Worm (Caenorhabditis elegans): Measurements from ENCODE around the gene C49F8.1.

The C49F8.1 gene

DNA sequence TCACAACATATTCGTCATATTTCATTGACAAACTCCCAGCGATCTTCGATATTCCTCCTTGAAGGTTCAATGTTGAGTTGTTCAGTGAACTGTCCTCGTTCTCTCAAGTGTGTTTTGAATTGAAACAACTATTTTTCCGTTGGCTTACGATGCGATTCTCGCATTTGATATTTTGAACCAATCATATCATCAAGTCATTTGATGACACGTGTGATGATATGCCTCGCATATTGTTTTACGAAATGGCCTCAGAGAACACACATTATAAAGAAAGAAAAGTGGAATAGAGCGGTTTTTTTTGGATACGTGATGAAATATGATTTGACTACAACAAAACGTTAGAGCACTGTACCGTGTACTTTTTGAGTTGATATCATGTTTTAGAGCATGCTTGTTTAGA, 16.4 kb downstream of the C49F8.1 start (continued):
- TF ChIP-seq lin-13 (GFP tag; optimal IDR thresholded peaks at IDR 0.05) = no peak

DNA sequence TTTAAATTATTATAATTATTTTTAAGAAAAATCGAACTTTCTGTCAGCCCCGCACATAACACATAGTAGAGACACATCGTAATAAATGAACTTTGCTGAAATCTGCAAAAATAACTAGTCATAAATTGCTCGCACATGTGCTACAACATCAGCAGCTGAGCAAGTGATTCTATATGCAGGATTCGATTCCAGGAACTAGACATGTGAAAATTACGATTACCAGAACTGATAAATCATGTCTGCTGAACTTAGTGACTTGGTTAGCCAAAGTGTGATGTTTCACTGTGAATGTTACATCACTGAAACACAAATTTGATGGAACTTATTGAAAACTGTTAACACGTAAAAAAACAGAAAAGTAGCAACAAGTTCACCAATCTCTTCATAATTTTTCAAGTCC, 17.5 kb downstream of the C49F8.1 start:
- TF ChIP-seq mxl-3 (GFP tag; optimal IDR thresholded peaks at IDR 0.05) (peak; percentile 71), D1046.2 (GFP tag; IDR thresholded peaks at IDR 0.05) (no peak), mxl-2 (GFP tag; conservative IDR thresholded peaks at IDR 0.05) (no peak), dmd-8 (GFP tag; IDR thresholded peaks at IDR 0.05) (no peak), ZK337.2 (GFP tag; IDR thresholded peaks at IDR 0.05) (no peak)

DNA sequence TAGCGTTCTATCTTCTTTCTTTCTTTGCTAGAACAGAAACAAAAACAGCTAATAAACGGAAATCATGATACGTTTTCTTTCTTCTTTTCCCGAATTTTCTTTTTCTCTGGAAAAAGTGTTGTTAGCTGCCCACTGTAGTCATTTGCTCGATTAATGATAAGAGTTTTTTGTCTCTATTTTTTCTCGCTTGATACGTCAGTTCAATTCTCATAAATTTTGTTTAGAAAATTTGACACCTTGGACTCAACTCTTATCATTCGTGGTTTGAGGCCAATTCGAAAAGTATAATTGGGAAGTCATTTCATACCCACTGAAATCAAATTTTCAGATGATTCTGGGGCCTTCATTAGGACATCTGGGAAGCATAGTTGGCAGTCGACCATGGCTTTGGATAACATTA, 22.9 kb downstream of the C49F8.1 start:
- TF ChIP-seq Y105C5A.15 (GFP tag; IDR thresholded peaks at IDR 0.05) = no peak
- no peak for TF ChIP-seq daf-16 (GFP tag; optimal IDR thresholded peaks at IDR 0.05)
- peak; percentile 65 for TF ChIP-seq daf-16 (tag; optimal IDR thresholded peaks at IDR 0.05)
- peak in 1 of 2 experiments; percentile 23 for TF ChIP-seq unc-62 (GFP tag; optimal IDR thresholded peaks at IDR 0.05 in 1 of 2)
- TF ChIP-seq unc-62 (tag; optimal IDR thresholded peaks at IDR 0.05) = no peak
- TF ChIP-seq aha-1 (tag) = peak; percentile 51
- TF ChIP-seq hlh-11 (tag; optimal IDR thresholded peaks at IDR 0.05) = peak; percentile 62
- peak; percentile 62 for TF ChIP-seq dmd-6 (GFP tag; IDR thresholded peaks at IDR 0.05)
- peak; percentile 58 for TF ChIP-seq pqm-1 (tag; optimal IDR thresholded peaks at IDR 0.05)
- TF ChIP-seq pha-4 (GFP tag; IDR thresholded peaks at IDR 0.05) = no peak
- no peak for TF ChIP-seq pha-4 (tag; optimal IDR thresholded peaks at IDR 0.05)
- no peak for TF ChIP-seq zfp-2 (tag; optimal IDR thresholded peaks at IDR 0.05)
- TF ChIP-seq vab-7 (GFP tag; IDR thresholded peaks at IDR 0.05) = no peak
- peak; percentile 20 for TF ChIP-seq dve-1 (tag; optimal IDR thresholded peaks at IDR 0.05; ENCODE audit: insufficient read depth)
- peak; percentile 54 for TF ChIP-seq nhr-28 (tag; optimal IDR thresholded peaks at IDR 0.05)

DNA sequence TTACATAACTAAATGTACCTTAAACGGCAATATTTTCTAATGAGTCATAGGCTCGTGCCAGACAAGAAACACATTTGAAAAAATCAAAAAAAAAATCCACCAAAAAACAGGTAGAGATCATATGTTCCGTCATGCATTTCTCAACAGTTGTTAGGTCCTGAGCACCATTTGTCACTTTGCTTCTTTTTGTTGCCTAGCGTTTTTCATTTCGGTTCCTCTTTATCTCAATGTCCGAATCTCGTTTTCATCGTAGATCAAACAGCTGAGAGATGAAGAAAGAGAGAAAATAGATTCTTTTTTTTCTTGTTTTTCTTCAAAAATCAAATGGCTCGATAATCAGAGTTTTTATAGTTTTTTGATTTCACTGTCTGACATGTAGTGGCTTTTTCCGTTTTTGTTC, 23.8 kb downstream of the C49F8.1 start:
- TF ChIP-seq nhr-111 (GFP tag; optimal IDR thresholded peaks at IDR 0.05) (no peak), arid-1 (GFP tag; conservative IDR thresholded peaks at IDR 0.05) (no peak), hlh-11 (tag; optimal IDR thresholded peaks at IDR 0.05) (peak; percentile 67), snpc-4 (tag; optimal IDR thresholded peaks at IDR 0.05) (no peak), dve-1 (tag; optimal IDR thresholded peaks at IDR 0.05; ENCODE audit: insufficient read depth) (no peak), nhr-11 (tag; optimal IDR thresholded peaks at IDR 0.05) (peak; percentile 25), Y48G9A.11 (GFP tag; IDR thresholded peaks at IDR 0.05) (no peak), unc-62 (GFP tag; optimal IDR thresholded peaks at IDR 0.05 in 1 of 2) (peak in 1 of 2 experiments; percentile 85), unc-62 (tag; optimal IDR thresholded peaks at IDR 0.05) (no peak), rbr-2 (tag; optimal IDR thresholded peaks at IDR 0.05) (no peak), nhr-77 (tag; optimal IDR thresholded peaks at IDR 0.05) (no peak), daf-16 (GFP tag; optimal IDR thresholded peaks at IDR 0.05) (peak in 1 of 2 experiments; percentile 81), daf-16 (tag; optimal IDR thresholded peaks at IDR 0.05) (no peak), nhr-6 (tag; optimal IDR thresholded peaks at IDR 0.05) (no peak), hlh-30 (tag; optimal IDR thresholded peaks at IDR 0.05; ENCODE audit: insufficient read depth) (peak; percentile 46), egl-43 (GFP tag; IDR thresholded peaks at IDR 0.05) (no peak), dmd-8 (GFP tag; IDR thresholded peaks at IDR 0.05) (no peak), daf-8 (GFP tag; IDR thresholded peaks at IDR 0.05) (no peak)

DNA sequence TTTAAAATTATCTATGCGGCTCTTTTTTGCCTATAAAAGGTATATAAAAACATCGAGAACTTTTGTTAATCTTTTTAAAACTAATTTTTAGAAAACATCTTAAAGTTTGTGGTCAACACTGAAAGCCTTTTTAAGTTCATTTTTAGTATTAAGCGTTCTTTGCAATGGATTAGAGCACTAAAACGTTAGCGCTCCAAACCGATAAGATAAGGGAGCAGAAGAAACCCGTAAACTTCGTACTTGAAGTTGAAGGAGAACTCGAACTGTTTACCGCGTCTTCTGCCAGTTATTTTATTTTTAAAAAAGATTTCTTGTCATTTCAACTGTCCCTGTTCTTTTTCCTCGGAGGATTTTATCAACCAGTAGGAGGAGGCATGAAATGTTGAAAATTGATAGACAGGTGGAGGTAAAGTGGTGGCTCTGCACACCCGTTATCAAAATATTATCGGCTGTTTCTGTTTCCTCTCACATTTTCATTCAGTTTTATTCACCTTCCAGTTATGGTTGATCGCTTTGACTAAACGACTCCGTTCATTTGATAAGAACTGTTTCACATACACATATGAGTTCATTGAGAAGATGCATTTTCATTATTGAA, 25.7 kb downstream of the C49F8.1 start:
- TF ChIP-seq nhr-48 (tag; optimal IDR thresholded peaks at IDR 0.05) (peak; percentile 76), ztf-7 (tag; optimal IDR thresholded peaks at IDR 0.05) (no peak), lin-39 (tag; optimal IDR thresholded peaks at IDR 0.05) (no peak), dve-1 (tag; optimal IDR thresholded peaks at IDR 0.05; ENCODE audit: insufficient read depth) (peak; percentile 72), hlh-11 (tag; optimal IDR thresholded peaks at IDR 0.05) (peak; percentile 70), ceh-20 (GFP tag; IDR thresholded peaks at IDR 0.05) (no peak), lin-38 (GFP tag; IDR thresholded peaks at IDR 0.05) (no peak), nhr-102 (tag; optimal IDR thresholded peaks at IDR 0.05) (peak; percentile 46), lin-1 (GFP tag; IDR thresholded peaks at IDR 0.05) (0 out of 2 replicates have a peak, but pooled peaks have one; percentile 35), nhr-76 (tag; optimal IDR thresholded peaks at IDR 0.05) (no peak), dmd-6 (GFP tag; IDR thresholded peaks at IDR 0.05) (peak; percentile 80), dpl-1 (GFP tag; optimal IDR thresholded peaks at IDR 0.05) (no peak), zfp-3 (GFP tag; conservative IDR thresholded peaks at IDR 0.05) (no peak), pqm-1 (tag; optimal IDR thresholded peaks at IDR 0.05) (peak; percentile 68), php-3 (GFP tag; IDR thresholded peaks at IDR 0.05) (peak; percentile 37; the same call in 1 of the 2 replicates), nhr-28 (tag; optimal IDR thresholded peaks at IDR 0.05) (peak; percentile 58), hmg-1.1 (GFP tag; IDR thresholded peaks at IDR 0.05) (no peak), mdt-29 (GFP tag; IDR thresholded peaks at IDR 0.05) (no peak), snpc-4 (tag; optimal IDR thresholded peaks at IDR 0.05) (no peak)

Data from whole organism, L4 larva.